Worm (Caenorhabditis elegans): ENCODE data around the gene W09C2.7.

The W09C2.7 gene

ce11 chrIV:9668103-9668672 lies 46.0 kb upstream of the W09C2.7 start (continued):
- TF ChIP-seq C34B4.2 (tag; optimal IDR thresholded peaks at IDR 0.05) (no peak), irx-1 (tag; optimal IDR thresholded peaks at IDR 0.05) (no peak), zip-4 (GFP tag; optimal IDR thresholded peaks at IDR 0.05) (no peak), egl-27 (tag; optimal IDR thresholded peaks at IDR 0.05) (no peak), nhr-71 (tag; optimal IDR thresholded peaks at IDR 0.05) (peak; percentile 64), mef-2 (tag; optimal IDR thresholded peaks at IDR 0.05) (no peak), ceh-88 (GFP tag; IDR thresholded peaks at IDR 0.05) (no peak), C16A3.4 (tag; optimal IDR thresholded peaks at IDR 0.05) (no peak), ceh-63 (GFP tag; optimal IDR thresholded peaks at IDR 0.05) (no peak), lsy-2 (tag; optimal IDR thresholded peaks at IDR 0.05) (no peak), zag-1 (tag; optimal IDR thresholded peaks at IDR 0.05) (no peak), unc-130 (tag; optimal IDR thresholded peaks at IDR 0.05) (no peak), ztf-11 (tag; optimal IDR thresholded peaks at IDR 0.05) (no peak), vab-15 (tag; optimal IDR thresholded peaks at IDR 0.05) (no peak), dpl-1 (GFP tag; optimal IDR thresholded peaks at IDR 0.05) (no peak), hlh-4 (tag; optimal IDR thresholded peaks at IDR 0.05) (no peak), ets-5 (GFP tag; IDR thresholded peaks at IDR 0.05) (no peak), nhr-84 (tag; optimal IDR thresholded peaks at IDR 0.05) (no peak), nhr-76 (tag; optimal IDR thresholded peaks at IDR 0.05) (no peak)

- TF ChIP-seq nhr-47 (tag; optimal IDR thresholded peaks at IDR 0.05) (peak; percentile 0), isw-1 (GFP tag; IDR thresholded peaks at IDR 0.05) (no peak), ces-1 (GFP tag; optimal IDR thresholded peaks at IDR 0.05) (no peak), nhr-85 (tag) (peak; percentile 73), unc-30 (tag; optimal IDR thresholded peaks at IDR 0.05) (no peak), mep-1 (tag; optimal IDR thresholded peaks at IDR 0.05) (peak; percentile 17), ceh-63 (GFP tag; optimal IDR thresholded peaks at IDR 0.05) (no peak), nhr-20 (tag; optimal IDR thresholded peaks at IDR 0.05) (no peak), aly-2 (tag; optimal IDR thresholded peaks at IDR 0.05) (no peak), lin-39 (tag; optimal IDR thresholded peaks at IDR 0.05) (no peak), dsc-1 (tag; optimal IDR thresholded peaks at IDR 0.05) (no peak), hlh-17 (GFP tag; optimal IDR thresholded peaks at IDR 0.05; ENCODE audit: borderline replicate concordance) (no peak), mdl-1 (tag; optimal IDR thresholded peaks at IDR 0.05) (no peak), ceh-88 (GFP tag; IDR thresholded peaks at IDR 0.05) (no peak), pqm-1 (tag; optimal IDR thresholded peaks at IDR 0.05) (no peak), zag-1 (tag; optimal IDR thresholded peaks at IDR 0.05) (no peak), lin-15B (tag; optimal IDR thresholded peaks at IDR 0.05) (no peak), elt-2 (tag; optimal IDR thresholded peaks at IDR 0.05) (peak; percentile 4), nhr-237 (tag; optimal IDR thresholded peaks at IDR 0.05) (no peak), nhr-76 (tag; optimal IDR thresholded peaks at IDR 0.05) (no peak), lsy-2 (tag; optimal IDR thresholded peaks at IDR 0.05) (peak in 1 of 2 experiments; percentile 10), ama-1 (optimal IDR thresholded peaks at IDR 0.05) (no peak), nhr-12 (tag; optimal IDR thresholded peaks at IDR 0.05) (no peak), ztf-11 (tag; optimal IDR thresholded peaks at IDR 0.05) (no peak), ceh-8 (GFP tag; optimal IDR thresholded peaks at IDR 0.05) (no peak), nhr-28 (tag; optimal IDR thresholded peaks at IDR 0.05) (no peak), fos-1 (tag; optimal IDR thresholded peaks at IDR 0.05) (no peak), lin-14 (GFP tag; optimal IDR thresholded peaks at IDR 0.05) (peak; percentile 11), efl-1 (optimal IDR thresholded peaks at IDR 0.05) (no peak), efl-1 (GFP tag; optimal IDR thresholded peaks at IDR 0.05 in 1 of 2) (no peak), nhr-71 (tag; optimal IDR thresholded peaks at IDR 0.05) (no peak), nhr-77 (tag; optimal IDR thresholded peaks at IDR 0.05) (no peak), lir-3 (tag; optimal IDR thresholded peaks at IDR 0.05; ENCODE audit: poor library complexity) (no peak)
These were observed 44.9 kb upstream of the W09C2.7 start for ce11 chrIV:9667084-9667483.

Measured in whole organism, L1 larva.